Fruit fly (Drosophila melanogaster) Kc167 (cell line): ENCODE results near the gene ea.

Source experiments
- Myc ChIP-seq: fragments of >200 bp; optimal IDR thresholded peaks from 2 replicates; lab custom pipeline; 2017; ENCODE audit warnings: missing external identifiers
- Sin3A ChIP-seq: fragments of >200 bp; optimal IDR thresholded peaks from 2 replicates; lab custom pipeline; 2018; ENCODE audit warnings: missing external identifiers
- h ChIP-seq: fragments of >200 bp; optimal IDR thresholded peaks from 3 replicates; lab custom pipeline; 2018; ENCODE audit warnings: missing external identifiers
- insv ChIP-seq: fragments of >200 bp; optimal IDR thresholded peaks from 3 replicates; lab custom pipeline; 2018; ENCODE audit warnings: missing external identifiers
- psq ChIP-seq: fragments of >200 bp; optimal IDR thresholded peaks from 2 replicates; lab custom pipeline; 2017; ENCODE audit warnings: missing external identifiers
- ttk ChIP-seq: sonication (Bioruptor generic); optimal IDR thresholded peaks from 2 replicates; lab custom pipeline; 2017; ENCODE audit warnings: missing external identifiers

- no peak for TF ChIP-seq ttk (lab: Kevin White, UChicago)
- TF ChIP-seq Sin3A (lab: Kevin White, UChicago) = no peak
- no peak for TF ChIP-seq psq (lab: Kevin White, UChicago)
- no peak for TF ChIP-seq insv (lab: Kevin White, UChicago)
- TF ChIP-seq h (lab: Kevin White, UChicago) = no peak
- TF ChIP-seq Myc = no peak
Observed at dm6 chr3R:15356645-15357431, 28.3 kb downstream of the ea start, which contains the start of the genes Atg4b and Hibch.
